Worm (Caenorhabditis elegans) whole organism, early embryonic: ENCODE data around the gene tag-322.

ENCODE experiments used
- B0310.2 ChIP-seq: sonication (generic microtip); optimal IDR thresholded peaks from 2 replicates; lab custom pipeline; 2016; ENCODE audit warnings: mild to moderate bottlenecking, missing genetic modification characterization, missing compliant biosample characterization
- F13C5.2 ChIP-seq: sonication (generic microtip); optimal IDR thresholded peaks from 2 replicates; lab custom pipeline; 2017; ENCODE audit warnings: mild to moderate bottlenecking, missing genetic modification characterization, inconsistent platforms, missing compliant biosample characterization
- aly-1 ChIP-seq: sonication (generic microtip); optimal IDR thresholded peaks from 2 replicates; lab custom pipeline; 2016; ENCODE audit warnings: missing genetic modification characterization, missing compliant biosample characterization
- ama-1 ChIP-seq: fragments of 150-350 bp; optimal IDR thresholded peaks from 2 replicates; lab custom pipeline; 2014
- ceh-13 ChIP-seq: fragments of 200-800 bp; sonication (Bioruptor generic); optimal IDR thresholded peaks from 2 replicates; lab custom pipeline; 2018; ENCODE audit warnings: mild to moderate bottlenecking, missing genetic modification characterization, missing compliant biosample characterization
- ceh-36 ChIP-seq: sonication (generic microtip); optimal IDR thresholded peaks from 2 replicates; lab custom pipeline; 2016; ENCODE audit warnings: missing genetic modification characterization, inconsistent platforms, missing compliant biosample characterization
- ets-7 ChIP-seq: sonication (generic microtip); optimal IDR thresholded peaks from 2 replicates; lab custom pipeline; 2016; ENCODE audit warnings: missing genotype, missing genetic modification characterization, missing compliant biosample characterization
- flt-1 ChIP-seq: fragments of 200-800 bp; sonication (Bioruptor generic); IDR thresholded peaks from 2 replicates; pipeline ENCODE4 v1.3.6; 2022; ENCODE audit warnings: missing genetic modification characterization, missing compliant biosample characterization
- hmbx-1 ChIP-seq: sonication (generic microtip); optimal IDR thresholded peaks from 2 replicates; lab custom pipeline; 2016; ENCODE audit warnings: mild to moderate bottlenecking, missing genetic modification characterization, missing compliant biosample characterization
- hmg-4 ChIP-seq: fragments of 200-800 bp; sonication (Bioruptor generic); optimal IDR thresholded peaks from 2 replicates; lab custom pipeline; 2018; ENCODE audit warnings: mild to moderate bottlenecking, missing genetic modification characterization, missing compliant biosample characterization
- hnd-1 ChIP-seq: sonication (generic microtip); optimal IDR thresholded peaks from 2 replicates; lab custom pipeline; 2016; ENCODE audit warnings: missing genetic modification characterization, missing compliant biosample characterization
- pes-1 ChIP-seq: fragments of 200-800 bp; sonication (Bioruptor generic); IDR thresholded peaks from 2 replicates; pipeline ENCODE4 v1.3.6; 2022; ENCODE audit warnings: missing genetic modification reagents, missing genetic modification characterization, missing compliant biosample characterization
- scrt-1 ChIP-seq: fragments of 200-800 bp; sonication (Bioruptor generic); IDR thresholded peaks from 2 replicates; pipeline ENCODE4 v1.3.6; 2022; ENCODE audit warnings: missing genetic modification characterization, missing compliant biosample characterization
- sea-1 ChIP-seq: fragments of 200-800 bp; sonication (Bioruptor generic); conservative IDR thresholded peaks from 2 replicates; pipeline ENCODE4 v1.3.6; 2022; ENCODE audit warnings: missing genetic modification characterization, missing compliant biosample characterization
- tbx-11 ChIP-seq: fragments of 200-800 bp; sonication (Bioruptor generic); IDR thresholded peaks from 2 replicates; pipeline ENCODE4 v1.3.6; 2022; ENCODE audit warnings: missing genetic modification characterization, missing compliant biosample characterization
- tbx-37 ChIP-seq: fragments of 200-800 bp; sonication (Bioruptor generic); conservative IDR thresholded peaks from 2 replicates; pipeline ENCODE4 v1.3.6; 2022; ENCODE audit warnings: missing genetic modification reagents, missing genetic modification characterization, missing compliant biosample characterization
- tra-4 ChIP-seq: sonication (generic microtip); optimal IDR thresholded peaks from 2 replicates; lab custom pipeline; 2017; ENCODE audit warnings: missing genetic modification characterization, missing compliant biosample characterization

The tag-322 gene

DNA sequence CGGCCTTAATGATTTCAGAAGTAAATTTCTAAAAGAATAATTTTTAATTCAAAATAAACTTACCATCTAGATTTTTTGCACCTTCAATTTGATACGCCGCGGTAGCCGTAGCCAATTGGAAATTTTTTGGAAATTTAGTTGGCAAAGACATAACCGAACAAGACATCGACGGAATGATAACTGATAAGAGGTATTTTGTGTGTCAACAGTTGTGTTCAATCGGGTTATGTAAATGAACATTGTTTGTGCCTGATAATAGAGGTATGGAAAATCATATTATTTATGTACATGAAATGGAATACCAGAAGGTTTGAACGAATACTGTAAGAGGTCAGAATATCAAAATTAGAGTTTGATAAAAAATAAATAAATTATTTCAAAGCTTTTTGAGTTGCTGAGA, 37.5 kb downstream of the tag-322 start, which contains the start of gene klo-1:
Gene klo-1, minus strand, starts transcription at position 388 of the 400 bp plus-strand sequence.
- no peak for TF ChIP-seq aly-1 (tag; lab: Kevin White, UChicago)
- TF ChIP-seq B0310.2 (tag; lab: Kevin White, UChicago) = no peak
- TF ChIP-seq hmg-4 = no peak
- TF ChIP-seq ceh-13 (GFP tag; lab: Kevin White, UChicago) = no peak
- no peak for TF ChIP-seq scrt-1 (GFP tag; lab: Robert Waterston, UW)
- TF ChIP-seq tbx-37 (GFP tag; lab: Robert Waterston, UW) = no peak
- TF ChIP-seq ceh-36 (tag; lab: Kevin White, UChicago) = no peak
- no peak for TF ChIP-seq F13C5.2 (tag; lab: Kevin White, UChicago)

ce11 chrIV:7743539-7743938, 41.8 kb downstream of the tag-322 start, which contains the start of gene npr-35:
Gene npr-35, plus strand, starts transcription at chrIV:7743839.
- TF ChIP-seq tbx-11 (GFP tag; lab: Robert Waterston, UW) (no peak), ceh-13 (GFP tag; lab: Kevin White, UChicago) (no peak), hnd-1 (no peak), tra-4 (tag; lab: Kevin White, UChicago) (no peak), tbx-37 (GFP tag; lab: Robert Waterston, UW) (no peak), hmbx-1 (tag; lab: Kevin White, UChicago) (no peak), F13C5.2 (tag; lab: Kevin White, UChicago) (no peak), aly-1 (tag; lab: Kevin White, UChicago) (no peak), ceh-36 (tag; lab: Kevin White, UChicago) (no peak), sea-1 (no peak), flt-1 (GFP tag; lab: Robert Waterston, UW) (no peak)

- TF ChIP-seq tra-4 (tag; lab: Kevin White, UChicago) (no peak), pes-1 (GFP tag; lab: Robert Waterston, UW) (no peak), ceh-36 (tag; lab: Kevin White, UChicago) (no peak), hmbx-1 (tag; lab: Kevin White, UChicago) (no peak), ama-1 (lab: Kevin White, UChicago) (no peak), scrt-1 (GFP tag; lab: Robert Waterston, UW) (no peak), F13C5.2 (tag; lab: Kevin White, UChicago) (no peak), tbx-37 (GFP tag; lab: Robert Waterston, UW) (no peak), flt-1 (GFP tag; lab: Robert Waterston, UW) (no peak), sea-1 (no peak), tbx-11 (GFP tag; lab: Robert Waterston, UW) (no peak), ceh-13 (GFP tag; lab: Kevin White, UChicago) (no peak)
Measured at ce11 chrIV:7736616-7737015, 48.7 kb downstream of the tag-322 start.

- TF ChIP-seq ceh-13 (GFP tag; lab: Kevin White, UChicago) (no peak), hnd-1 (no peak), hmg-4 (no peak), tbx-37 (GFP tag; lab: Robert Waterston, UW) (no peak), hmbx-1 (tag; lab: Kevin White, UChicago) (no peak), B0310.2 (tag; lab: Kevin White, UChicago) (no peak), F13C5.2 (tag; lab: Kevin White, UChicago) (no peak), ets-7 (tag; lab: Kevin White, UChicago) (no peak), ceh-36 (tag; lab: Kevin White, UChicago) (no peak)
Measured at ce11 chrIV:7734619-7735018, 50.7 kb downstream of the tag-322 start, which contains the start of gene clx-1. Gene clx-1, plus strand, starts transcription at chrIV:7734648.

DNA sequence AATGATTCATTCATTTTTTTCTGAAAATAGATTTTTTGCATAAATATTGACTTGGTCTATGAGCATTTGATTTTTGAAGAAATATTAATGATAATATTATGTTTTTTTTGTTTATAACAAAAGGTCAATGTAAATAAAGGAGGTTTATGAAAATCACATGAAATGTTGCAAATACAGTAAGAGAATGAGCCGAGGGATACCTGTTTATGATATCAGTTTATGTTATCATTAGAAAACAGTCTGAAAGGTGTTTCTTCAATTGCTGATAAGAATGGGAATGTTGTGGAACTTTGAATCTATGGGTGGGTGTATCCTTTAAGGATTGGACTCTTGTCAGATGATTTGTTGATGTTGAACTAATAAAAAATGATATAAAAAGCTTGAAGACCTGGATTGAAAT, 51.2 kb downstream of the tag-322 start:
- TF ChIP-seq aly-1 (tag; lab: Kevin White, UChicago) (no peak), F13C5.2 (tag; lab: Kevin White, UChicago) (no peak), hnd-1 (no peak), ets-7 (tag; lab: Kevin White, UChicago) (no peak), sea-1 (no peak), ceh-36 (tag; lab: Kevin White, UChicago) (no peak), pes-1 (GFP tag; lab: Robert Waterston, UW) (no peak)
